Worm (Caenorhabditis elegans) whole organism, young adult: ENCODE measurements around the gene F26A1.9.

Source experiments
- B0035.1 ChIP-seq: sonication (generic microtip); optimal IDR thresholded peaks from 2 replicates; lab custom pipeline; 2016; ENCODE audit warnings: missing genetic modification characterization, mild to moderate bottlenecking, missing compliant biosample characterization, missing genotype, missing genetic modification reagents
- D2030.7 ChIP-seq: fragments of 200-800 bp; sonication (Bioruptor generic); IDR thresholded peaks from 2 replicates; pipeline ENCODE4 v1.3.6; 2022; ENCODE audit warnings: missing genetic modification reagents, missing genetic modification characterization, missing compliant biosample characterization
- F10E7.11 ChIP-seq: sonication (generic microtip); optimal IDR thresholded peaks from 2 replicates; lab custom pipeline; 2017; ENCODE audit warnings: mild to moderate bottlenecking, missing genetic modification characterization, moderate library complexity, missing compliant biosample characterization
- F22D6.2 ChIP-seq: sonication (generic microtip); optimal IDR thresholded peaks from 2 replicates; lab custom pipeline; 2016; ENCODE audit warnings: mild to moderate bottlenecking, missing genetic modification characterization, missing compliant biosample characterization
- F23B12.7 ChIP-seq: sonication (generic microtip); optimal IDR thresholded peaks from 2 replicates; lab custom pipeline; 2017; ENCODE audit warnings: missing genetic modification characterization, mild to moderate bottlenecking, missing compliant biosample characterization, antibody characterized with exemption, moderate library complexity; ENCODE audit not compliant: insufficient read depth
- F33H1.4 ChIP-seq: fragments of 200-800 bp; sonication (Bioruptor generic); IDR thresholded peaks from 2 replicates; pipeline ENCODE4 v1.3.6; 2022; ENCODE audit warnings: missing genetic modification reagents, missing genetic modification characterization, missing compliant biosample characterization
- F39B2.1 ChIP-seq: fragments of 200-800 bp; sonication (Bioruptor generic); IDR thresholded peaks from 2 replicates; pipeline ENCODE4 v1.3.6; 2022; ENCODE audit warnings: missing genetic modification reagents, missing genetic modification characterization, missing compliant biosample characterization
- K12H6.12 ChIP-seq: fragments of 200-800 bp; sonication (Bioruptor generic); optimal IDR thresholded peaks from 2 replicates; lab custom pipeline; 2018; ENCODE audit warnings: mild to moderate bottlenecking, missing genetic modification characterization, missing compliant biosample characterization
- T07F8.4 ChIP-seq: sonication (generic microtip); optimal IDR thresholded peaks from 2 replicates; lab custom pipeline; 2016; ENCODE audit warnings: mild to moderate bottlenecking, missing genetic modification characterization, moderate library complexity, missing compliant biosample characterization
- Y53F4B.3 ChIP-seq: fragments of 200-800 bp; sonication (Bioruptor generic); IDR thresholded peaks from 2 replicates; pipeline ENCODE4 v1.3.6; 2022; ENCODE audit warnings: missing genetic modification reagents, missing genetic modification characterization, missing compliant biosample characterization
- Y56A3A.18 ChIP-seq: fragments of 200-800 bp; sonication (Bioruptor generic); IDR thresholded peaks from 2 replicates; pipeline ENCODE4 v1.3.6; 2022; ENCODE audit warnings: missing genetic modification reagents, missing genetic modification characterization, missing compliant biosample characterization
- ama-1 ChIP-seq, 3 experiments: fragments of 150-350 bp in 1 of 3; sonication (generic microtip) in 2 of 3; optimal IDR thresholded peaks; 2 replicates each; lab custom pipeline; 2014 to 2018; ENCODE audit warnings: missing biosample characterization in 2 of 3, missing genetic modification characterization in 2 of 3, missing genetic modification reagents in 2 of 3
- ccch-3 ChIP-seq: fragments of 200-800 bp; sonication (Bioruptor generic); optimal IDR thresholded peaks from 2 replicates; lab custom pipeline; 2018; ENCODE audit warnings: mild to moderate bottlenecking, missing genetic modification characterization, missing compliant biosample characterization
- cebp-1 ChIP-seq, 2 experiments: fragments of 200-800 bp in 1 of 2; sonication (Bioruptor generic) in 1 of 2; sonication (generic microtip) in 1 of 2; IDR thresholded peaks in 1 of 2; optimal IDR thresholded peaks in 1 of 2; 2 replicates each; pipeline versions ENCODE4 v1.3.6 to Lab custom; 2017 to 2022; ENCODE audit warnings: missing compliant biosample characterization in 2 of 2, missing genetic modification characterization in 2 of 2, mild to moderate bottlenecking in 1 of 2, missing genetic modification reagents in 1 of 2, moderate library complexity in 1 of 2
- ceh-91 ChIP-seq: fragments of 200-800 bp; sonication (Bioruptor generic); IDR thresholded peaks from 2 replicates; pipeline ENCODE4 v1.3.6; 2022; ENCODE audit warnings: missing genetic modification reagents, missing genetic modification characterization, missing compliant biosample characterization
- egl-44 ChIP-seq: fragments of 200-800 bp; sonication (Bioruptor generic); IDR thresholded peaks from 2 replicates; pipeline ENCODE4 v1.3.6; 2022; ENCODE audit warnings: missing genetic modification reagents, missing genetic modification characterization, missing compliant biosample characterization
- egrh-3 ChIP-seq: fragments of 200-800 bp; sonication (Bioruptor generic); IDR thresholded peaks from 2 replicates; pipeline ENCODE4 v1.3.6; 2022; ENCODE audit warnings: missing genetic modification reagents, missing genetic modification characterization, missing compliant biosample characterization
- ets-4 ChIP-seq: fragments of 200-800 bp; sonication (Bioruptor generic); optimal IDR thresholded peaks from 2 replicates; lab custom pipeline; 2018; ENCODE audit warnings: mild to moderate bottlenecking, missing genetic modification characterization, missing compliant biosample characterization
- fkh-3 ChIP-seq: sonication (generic microtip); optimal IDR thresholded peaks from 2 replicates; lab custom pipeline; 2016; ENCODE audit warnings: mild to moderate bottlenecking, missing genetic modification characterization, missing compliant biosample characterization
- gei-17 ChIP-seq: fragments of 200-800 bp; sonication (Bioruptor generic); optimal IDR thresholded peaks from 2 replicates; lab custom pipeline; 2018; ENCODE audit warnings: mild to moderate bottlenecking, missing genetic modification characterization, missing compliant biosample characterization
- him-1 ChIP-seq: sonication (generic microtip); optimal IDR thresholded peaks from 2 replicates; lab custom pipeline; 2016; ENCODE audit warnings: missing genotype, missing genetic modification reagents, missing genetic modification characterization, missing compliant biosample characterization
- hlh-26 ChIP-seq: fragments of 200-800 bp; sonication (Bioruptor generic); conservative IDR thresholded peaks from 2 replicates; pipeline ENCODE4 v1.3.6; 2022; ENCODE audit warnings: missing genetic modification reagents, missing genetic modification characterization, missing compliant biosample characterization
- let-607 ChIP-seq, 2 experiments: fragments of 200-800 bp in 1 of 2; sonication (Bioruptor generic) in 1 of 2; sonication (generic microtip) in 1 of 2; optimal IDR thresholded peaks; 2 replicates each; lab custom pipeline; 2016 to 2018; ENCODE audit warnings: mild to moderate bottlenecking in 2 of 2, missing compliant biosample characterization in 2 of 2, missing genetic modification characterization in 2 of 2, moderate library complexity in 2 of 2, missing genotype in 1 of 2
- lin-35 ChIP-seq, 3 experiments: fragments of 150-350 bp in 2 of 3; sonication (generic microtip) in 1 of 3; optimal IDR thresholded peaks; 2 replicates each; lab custom pipeline; 2014 to 2018; ENCODE audit warnings: missing biosample characterization in 3 of 3, missing genetic modification characterization in 3 of 3, missing genetic modification reagents in 3 of 3
- lin-40 ChIP-seq: sonication (generic microtip); optimal IDR thresholded peaks from 2 replicates; lab custom pipeline; 2016; ENCODE audit warnings: missing genetic modification characterization, mild to moderate bottlenecking, missing compliant biosample characterization, missing genotype, missing genetic modification reagents
- lin-54 ChIP-seq: fragments of 200-800 bp; sonication (Bioruptor generic); optimal IDR thresholded peaks from 2 replicates; lab custom pipeline; 2018; ENCODE audit warnings: mild to moderate bottlenecking, missing genetic modification characterization, missing compliant biosample characterization
- nhr-120 ChIP-seq: fragments of 200-800 bp; sonication (Bioruptor generic); IDR thresholded peaks from 2 replicates; pipeline ENCODE4 v1.3.6; 2022; ENCODE audit warnings: missing genetic modification characterization, missing compliant biosample characterization
- nhr-80 ChIP-seq: sonication (generic microtip); optimal IDR thresholded peaks from 2 replicates; lab custom pipeline; 2016; ENCODE audit warnings: missing genetic modification characterization, missing compliant biosample characterization
- nhr-90 ChIP-seq: sonication (generic microtip); optimal IDR thresholded peaks from 2 replicates; lab custom pipeline; 2016; ENCODE audit warnings: missing genotype, mild to moderate bottlenecking, missing genetic modification characterization, missing compliant biosample characterization
- pbrm-1 ChIP-seq: fragments of 200-800 bp; sonication (Bioruptor generic); IDR thresholded peaks from 2 replicates; pipeline ENCODE4 v1.3.6; 2022; ENCODE audit warnings: missing genetic modification reagents, missing genetic modification characterization, missing compliant biosample characterization
- rec-8 ChIP-seq, 2 experiments: sonication (generic microtip); optimal IDR thresholded peaks; 2 replicates each; lab custom pipeline; 2016; ENCODE audit warnings: mild to moderate bottlenecking in 2 of 2, missing genetic modification characterization in 2 of 2, missing genetic modification reagents in 2 of 2, missing genotype in 2 of 2, missing biosample characterization in 1 of 2, missing compliant biosample characterization in 1 of 2, moderate library complexity in 1 of 2
- sdz-38 ChIP-seq: sonication (generic microtip); optimal IDR thresholded peaks from 2 replicates; lab custom pipeline; 2016; ENCODE audit warnings: missing genotype, missing genetic modification characterization, missing compliant biosample characterization
- snpc-1.1 ChIP-seq: sonication (generic microtip); optimal IDR thresholded peaks from 2 replicates; lab custom pipeline; 2017; ENCODE audit warnings: missing genetic modification characterization, mild to moderate bottlenecking, missing compliant biosample characterization, antibody characterized with exemption, moderate library complexity, missing genotype, missing genetic modification reagents; ENCODE audit not compliant: insufficient read depth
- unc-62 ChIP-seq: fragments of 150-350 bp; optimal IDR thresholded peaks from 2 replicates; lab custom pipeline; 2014; ENCODE audit warnings: missing biosample characterization, missing genetic modification reagents, missing genetic modification characterization
- ztf-18 ChIP-seq: sonication (generic microtip); optimal IDR thresholded peaks from 2 replicates; lab custom pipeline; 2016; ENCODE audit warnings: missing genotype, mild to moderate bottlenecking, missing genetic modification characterization, missing compliant biosample characterization
- ztf-3 ChIP-seq: fragments of 200-800 bp; sonication (Bioruptor generic); optimal IDR thresholded peaks from 2 replicates; lab custom pipeline; 2018; ENCODE audit warnings: mild to moderate bottlenecking, missing genetic modification characterization, missing compliant biosample characterization

F26A1.9 gene

ce11 chrIII:4822140-4822539, 7.2 kb downstream of the F26A1.9 start, which contains the start of gene F26A1.8:
F26A1.8 (minus strand) TSS chrIII:4822240.
- TF ChIP-seq F33H1.4 (GFP tag; lab: Robert Waterston, UW) (no peak), T07F8.4 (no peak), nhr-90 (tag; lab: Kevin White, UChicago) (no peak), B0035.1 (no peak), egrh-3 (no peak), lin-54 (GFP tag; lab: Kevin White, UChicago) (no peak), ztf-18 (tag; lab: Kevin White, UChicago) (no peak), sdz-38 (no peak), let-607 (tag; optimal IDR thresholded peaks at IDR 0.05; lab: Kevin White, UChicago) (no peak), him-1 (tag; lab: Kevin White, UChicago) (no peak), nhr-120 (GFP tag; lab: Robert Waterston, UW) (no peak), snpc-1.1 (no peak), lin-35 (GFP tag; optimal IDR thresholded peaks at IDR 0.05; lab: Kevin White, UChicago) (no peak)

ce11 chrIII:4819843-4820242, 9.5 kb downstream of the F26A1.9 start, which contains the start of gene F26A1.7:
F26A1.7 (minus strand) TSS chrIII:4819943.
- TF ChIP-seq ztf-3 (GFP tag; lab: Kevin White, UChicago) (no peak), ets-4 (GFP tag; lab: Kevin White, UChicago) (no peak), unc-62 (GFP tag; lab: Kevin White, UChicago) (no peak)

- TF ChIP-seq lin-40 (tag; lab: Kevin White, UChicago) (no peak), D2030.7 (GFP tag; lab: Robert Waterston, UW) (no peak), fkh-3 (tag; lab: Kevin White, UChicago) (no peak), K12H6.12 (tag; lab: Kevin White, UChicago) (no peak), hlh-26 (GFP tag; lab: Robert Waterston, UW) (no peak), Y56A3A.18 (GFP tag; lab: Robert Waterston, UW) (no peak), F23B12.7 (tag; lab: Kevin White, UChicago) (no peak), sdz-38 (no peak), nhr-80 (tag; lab: Kevin White, UChicago) (no peak), F39B2.1 (GFP tag; lab: Robert Waterston, UW) (no peak), Y53F4B.3 (GFP tag; lab: Robert Waterston, UW) (no peak), ama-1 (optimal IDR thresholded peaks at IDR 0.05; lab: Kevin White, UChicago) (no peak), ama-1 (GFP tag; optimal IDR thresholded peaks at IDR 0.05; lab: Kevin White, UChicago) (no peak), F22D6.2 (tag; lab: Kevin White, UChicago) (no peak), ccch-3 (GFP tag; lab: Kevin White, UChicago) (no peak)
These were observed 12.1 kb downstream of the F26A1.9 start, which contains the start of gene F26A1.4 for ce11 chrIII:4817240-4817639. F26A1.4 (plus strand) TSS chrIII:4817540.

ce11 chrIII:4814730-4815129, 14.6 kb downstream of the F26A1.9 start, which contains the start of gene arl-6:
arl-6 (minus strand) TSS chrIII:4814830.
- TF ChIP-seq F10E7.11 (tag; lab: Kevin White, UChicago) = no peak
- TF ChIP-seq gei-17 = no peak
- no peak for TF ChIP-seq rec-8 (tag; optimal IDR thresholded peaks at IDR 0.05; lab: Kevin White, UChicago)
- no peak for TF ChIP-seq cebp-1 (GFP tag; IDR thresholded peaks at IDR 0.05; lab: Robert Waterston, UW)
- no peak for TF ChIP-seq cebp-1 (tag; optimal IDR thresholded peaks at IDR 0.05; lab: Kevin White, UChicago)
- no peak for TF ChIP-seq ceh-91 (GFP tag; lab: Robert Waterston, UW)
- TF ChIP-seq pbrm-1 (GFP tag; lab: Robert Waterston, UW) = no peak
- no peak for TF ChIP-seq egl-44
- TF ChIP-seq, all 124 proteins: peak for 0
